Fruit fly (Drosophila melanogaster) S2 (cell line): Measurements from ENCODE around the gene drongo.

ENCODE experiments used
- CG8478 ChIP-seq: fragments of >200 bp; optimal IDR thresholded peaks from 2 replicates; lab custom pipeline; 2018
- CTCF ChIP-seq, 2 experiments: fragments of >200 bp; optimal IDR thresholded peaks; 2 replicates each; lab custom pipeline; 2018

- peak; percentile 59 to 78 for TF ChIP-seq CTCF (optimal IDR thresholded peaks at IDR 0.05; lab: Kevin White, UChicago)
- TF ChIP-seq CG8478 (lab: Kevin White, UChicago): no peak
Observed at dm6 chr2L:855052-855547, 4.2 kb upstream of the drongo start, which contains the start of gene CG13949.
